Fruit fly (Drosophila melanogaster) whole organism, wandering third instar larva: ENCODE results near the gene Tim17b2.

ENCODE experiments used
- CG9705 ChIP-seq: fragments of 200-800 bp; sonication (Bioruptor generic); optimal IDR thresholded peaks from 2 replicates; lab custom pipeline; 2018; ENCODE audit warnings: missing biosample characterization, mild to moderate bottlenecking, missing genetic modification characterization
- CrebA ChIP-seq: fragments of 200-800 bp; sonication (Bioruptor generic); optimal IDR thresholded peaks from 2 replicates; lab custom pipeline; 2016; ENCODE audit warnings: missing biosample characterization, mild to moderate bottlenecking, missing genetic modification characterization, borderline replicate concordance
- Dfd ChIP-seq: fragments of >200 bp; optimal IDR thresholded peaks from 2 replicates; lab custom pipeline; 2017; ENCODE audit warnings: missing biosample characterization, missing genetic modification characterization
- Dif ChIP-seq: fragments of 200-275, 200-300 bp; sonication (Bioruptor generic); optimal IDR thresholded peaks from 2 replicates; lab custom pipeline; 2018; ENCODE audit warnings: missing biosample characterization, missing genetic modification characterization; ENCODE audit not compliant: partially characterized antibody
- GATAd ChIP-seq: sonication (Bioruptor generic); optimal IDR thresholded peaks from 2 replicates; lab custom pipeline; 2016; ENCODE audit warnings: missing biosample characterization, missing genetic modification characterization
- HLH106 ChIP-seq: fragments of 200-800 bp; optimal IDR thresholded peaks from 3 replicates; lab custom pipeline; 2019; ENCODE audit warnings: missing biosample characterization, mild to moderate bottlenecking, missing genetic modification characterization, moderate library complexity
- Hnf4 ChIP-seq: fragments of 200-800 bp; sonication (Bioruptor generic); optimal IDR thresholded peaks from 2 replicates; lab custom pipeline; 2016; ENCODE audit warnings: missing biosample characterization, mild to moderate bottlenecking, missing genetic modification characterization
- Hr83 ChIP-seq: fragments of 200-300 bp; sonication (Bioruptor generic); optimal IDR thresholded peaks from 2 replicates; lab custom pipeline; 2016; ENCODE audit warnings: missing biosample characterization, mild to moderate bottlenecking, missing genetic modification characterization, moderate library complexity; ENCODE audit not compliant: poor library complexity, severe bottlenecking
- Jra ChIP-seq: sonication (Bioruptor generic); optimal IDR thresholded peaks from 2 replicates; lab custom pipeline; 2016; ENCODE audit warnings: missing biosample characterization, missing genetic modification characterization
- Mio ChIP-seq: sonication (Bioruptor generic); optimal IDR thresholded peaks from 2 replicates; lab custom pipeline; 2016; ENCODE audit warnings: missing biosample characterization, missing genetic modification characterization
- Myc ChIP-seq: fragments of >200 bp; optimal IDR thresholded peaks from 2 replicates; lab custom pipeline; 2017
- N ChIP-seq: fragments of >200 bp; optimal IDR thresholded peaks from 2 replicates; lab custom pipeline; 2018; ENCODE audit warnings: missing biosample characterization, missing external identifiers, missing genetic modification characterization
- OdsH ChIP-seq: fragments of 200-800 bp; sonication (Bioruptor generic); optimal IDR thresholded peaks from 2 replicates; lab custom pipeline; 2016; ENCODE audit warnings: missing biosample characterization, mild to moderate bottlenecking, missing genetic modification characterization
- Sp1 ChIP-seq: fragments of 200-800 bp; sonication (Bioruptor generic); optimal IDR thresholded peaks from 3 replicates; lab custom pipeline; 2019; ENCODE audit warnings: missing biosample characterization, mild to moderate bottlenecking, missing genetic modification characterization, moderate library complexity
- Vsx2 ChIP-seq: fragments of 200-300, 225-300 bp; sonication (Bioruptor generic); optimal IDR thresholded peaks from 2 replicates; lab custom pipeline; 2018; ENCODE audit warnings: missing biosample characterization, missing genetic modification characterization; ENCODE audit not compliant: partially characterized antibody
- brk ChIP-seq: fragments of 200-800 bp; sonication (Bioruptor generic); optimal IDR thresholded peaks from 2 replicates; lab custom pipeline; 2016; ENCODE audit warnings: missing biosample characterization, mild to moderate bottlenecking, missing genetic modification characterization
- dl ChIP-seq, 2 experiments: fragments of 175-275, 200-275 bp in 1 of 2; fragments of 200-275 bp in 1 of 2; sonication (Bioruptor generic); optimal IDR thresholded peaks; lab custom pipeline; 2018; ENCODE audit warnings: mild to moderate bottlenecking in 2 of 2, missing biosample characterization in 2 of 2, missing genetic modification characterization in 2 of 2, moderate library complexity in 2 of 2; ENCODE audit not compliant: partially characterized antibody in 2 of 2, insufficient read depth in 1 of 2
- dmrt93B ChIP-seq: fragments of 200-800 bp; sonication (Bioruptor generic); optimal IDR thresholded peaks from 2 replicates; lab custom pipeline; 2018; ENCODE audit warnings: missing biosample characterization, mild to moderate bottlenecking, missing genetic modification characterization
- ey ChIP-seq: fragments of 200-800 bp; sonication (Bioruptor generic); optimal IDR thresholded peaks from 2 replicates; lab custom pipeline; 2016; ENCODE audit warnings: missing biosample characterization, missing genetic modification characterization
- foxo ChIP-seq, 2 experiments: fragments of 200-800 bp; sonication (Bioruptor generic); optimal IDR thresholded peaks; 2 replicates in 1 of 2; 3 replicates in 1 of 2; lab custom pipeline; 2016 to 2017; ENCODE audit warnings: missing biosample characterization in 2 of 2, missing genetic modification characterization in 2 of 2
- fru ChIP-seq: fragments of 200-800 bp; sonication (Bioruptor generic); optimal IDR thresholded peaks from 3 replicates; lab custom pipeline; 2016; ENCODE audit warnings: missing biosample characterization, mild to moderate bottlenecking, missing genetic modification characterization
- h ChIP-seq: fragments of 200-800 bp; sonication (Bioruptor generic); optimal IDR thresholded peaks from 3 replicates; lab custom pipeline; 2016; ENCODE audit warnings: missing biosample characterization, mild to moderate bottlenecking, missing genetic modification characterization
- jim ChIP-seq: fragments of 175-275, 200-325 bp; sonication (Bioruptor generic); optimal IDR thresholded peaks from 2 replicates; lab custom pipeline; 2016; ENCODE audit warnings: missing biosample characterization, mild to moderate bottlenecking, missing genetic modification characterization
- lola ChIP-seq: fragments of >200 bp; optimal IDR thresholded peaks from 2 replicates; lab custom pipeline; 2017; ENCODE audit warnings: missing biosample characterization, missing genetic modification characterization
- pan ChIP-seq: fragments of >200 bp; optimal IDR thresholded peaks from 2 replicates; lab custom pipeline; 2017
- rgr ChIP-seq: fragments of 200-800 bp; sonication (Bioruptor generic); optimal IDR thresholded peaks from 3 replicates; lab custom pipeline; 2016; ENCODE audit warnings: missing biosample characterization, mild to moderate bottlenecking, missing genetic modification characterization
- sage ChIP-seq: fragments of 200-800 bp; sonication (Bioruptor generic); optimal IDR thresholded peaks from 2 replicates; lab custom pipeline; 2016; ENCODE audit warnings: missing biosample characterization, mild to moderate bottlenecking, missing genetic modification characterization
- usp ChIP-seq: fragments of >200 bp; optimal IDR thresholded peaks from 2 replicates; lab custom pipeline; 2017; ENCODE audit warnings: missing biosample characterization, missing genetic modification characterization
- woc ChIP-seq: sonication (Bioruptor generic); optimal IDR thresholded peaks from 2 replicates; lab custom pipeline; 2016; ENCODE audit warnings: missing biosample characterization, mild to moderate bottlenecking, missing genetic modification characterization

The Tim17b2 gene

dm6 chr2L:15465121-15465520, 19.4 kb upstream of the Tim17b2 start:
- TF ChIP-seq dmrt93B (GFP tag; lab: Kevin White, UChicago) (no peak), CrebA (GFP tag; lab: Kevin White, UChicago) (no peak), ey (GFP tag; lab: Kevin White, UChicago) (peak; percentile 5), h (GFP tag; lab: Kevin White, UChicago) (peak; percentile 13), GATAd (GFP tag; lab: Kevin White, UChicago) (no peak), Myc (no peak), Dif (GFP tag; lab: Kevin White, UChicago) (no peak), lola (GFP tag; lab: Kevin White, UChicago) (no peak), jim (GFP tag; lab: Kevin White, UChicago) (no peak), dl (GFP tag; optimal IDR thresholded peaks at IDR 0.05; lab: Kevin White, UChicago; ENCODE audit: insufficient read depth in 1 of 2, partially characterized antibody in 2 of 2) (no peak), foxo (GFP tag; optimal IDR thresholded peaks at IDR 0.05; lab: Kevin White, UChicago) (peak in 1 of 2 experiments; percentile 19), usp (GFP tag; lab: Kevin White, UChicago) (no peak), woc (no peak)

dm6 chr2L:15465932-15466331, 18.6 kb upstream of the Tim17b2 start:
- TF ChIP-seq lola (GFP tag; lab: Kevin White, UChicago), result no peak
- TF ChIP-seq Mio (GFP tag; lab: Kevin White, UChicago), result no peak
- peak; percentile 36 for TF ChIP-seq rgr (GFP tag; lab: Kevin White, UChicago)
- TF ChIP-seq pan (lab: Kevin White, UChicago), result no peak
- peak; percentile 17 for TF ChIP-seq HLH106
- TF ChIP-seq fru, result peak; percentile 62
- TF ChIP-seq foxo (GFP tag; optimal IDR thresholded peaks at IDR 0.05; lab: Kevin White, UChicago), result peak in 1 of 2 experiments; percentile 56
- peak; percentile 26 for TF ChIP-seq woc
- TF ChIP-seq dmrt93B (GFP tag; lab: Kevin White, UChicago), result no peak
- no peak for TF ChIP-seq N (GFP tag; lab: Kevin White, UChicago)
- TF ChIP-seq Dfd, result no peak
- peak; percentile 36 for TF ChIP-seq h (GFP tag; lab: Kevin White, UChicago)
- TF ChIP-seq Sp1 (GFP tag; lab: Kevin White, UChicago), result peak; percentile 0
- no peak for TF ChIP-seq brk (GFP tag; lab: Kevin White, UChicago)
- peak; percentile 24 for TF ChIP-seq ey (GFP tag; lab: Kevin White, UChicago)
- TF ChIP-seq OdsH (GFP tag; lab: Kevin White, UChicago), result peak; percentile 33
- TF ChIP-seq, all 38 proteins: peak for 9

DNA sequence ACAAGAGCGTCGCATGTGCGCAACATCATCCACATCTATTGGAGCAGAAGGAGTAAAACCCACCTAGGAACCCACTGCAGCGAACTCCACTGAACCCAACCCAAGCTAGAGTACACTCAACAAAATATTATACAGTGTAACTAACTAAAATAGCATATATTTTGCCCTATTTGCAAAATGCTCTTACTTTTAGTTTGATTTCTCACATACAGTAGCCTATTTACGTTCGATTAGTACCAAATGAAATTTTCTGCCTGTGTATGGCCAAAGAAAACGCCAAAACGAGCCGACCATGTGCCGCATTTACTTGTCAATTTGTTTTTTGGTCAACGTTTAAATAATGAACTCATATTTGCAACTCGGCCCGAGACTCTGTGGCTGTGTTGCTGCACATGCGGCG, 15.8 kb upstream of the Tim17b2 start:
- TF ChIP-seq usp (GFP tag; lab: Kevin White, UChicago) (no peak), Jra (GFP tag; lab: Kevin White, UChicago) (no peak), CrebA (GFP tag; lab: Kevin White, UChicago) (no peak), pan (lab: Kevin White, UChicago) (no peak), dl (GFP tag; optimal IDR thresholded peaks at IDR 0.05; lab: Kevin White, UChicago; ENCODE audit: insufficient read depth in 1 of 2, partially characterized antibody in 2 of 2) (no peak), sage (GFP tag; lab: Kevin White, UChicago) (no peak), Hr83 (GFP tag; lab: Kevin White, UChicago) (no peak)

DNA sequence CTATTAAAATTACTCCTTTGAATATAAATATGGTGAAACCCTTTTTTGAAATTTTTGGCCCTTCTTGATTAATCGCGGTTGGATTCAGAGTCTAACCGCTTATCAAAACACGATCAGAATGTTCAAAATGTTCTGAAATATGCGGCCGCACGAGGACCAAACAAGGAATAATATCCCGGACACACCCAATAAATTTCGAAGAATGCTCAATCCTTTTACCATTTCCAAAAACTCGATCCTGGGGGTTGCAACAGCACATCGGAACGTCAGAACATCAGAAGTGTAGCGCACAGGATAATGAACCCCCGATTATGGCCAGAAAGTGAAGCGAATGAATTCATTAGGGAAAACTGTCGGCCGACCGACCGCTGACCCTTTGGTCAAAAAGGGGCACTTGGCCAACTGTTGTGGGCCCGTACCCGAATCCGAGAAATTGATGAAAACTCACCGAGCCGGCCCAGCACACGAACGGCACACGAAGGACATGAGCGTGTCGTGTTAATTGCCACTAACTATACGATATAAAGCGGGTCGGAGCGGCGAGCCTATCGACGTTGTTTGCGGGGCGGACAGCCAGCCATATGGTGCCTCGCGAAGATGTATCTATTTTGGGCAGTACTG, 13.9 kb upstream of the Tim17b2 start:
- TF ChIP-seq Jra (GFP tag; lab: Kevin White, UChicago) (no peak), Mio (GFP tag; lab: Kevin White, UChicago) (no peak), Dfd (no peak)
- TF ChIP-seq, all 38 proteins: peak for 0

- TF ChIP-seq woc, result no peak
- no peak for TF ChIP-seq OdsH (GFP tag; lab: Kevin White, UChicago)
- TF ChIP-seq Sp1 (GFP tag; lab: Kevin White, UChicago), result no peak
- TF ChIP-seq Vsx2 (GFP tag; lab: Kevin White, UChicago), result no peak
- no peak for TF ChIP-seq CrebA (GFP tag; lab: Kevin White, UChicago)
- TF ChIP-seq Hr83 (GFP tag; lab: Kevin White, UChicago), result no peak
- no peak for TF ChIP-seq usp (GFP tag; lab: Kevin White, UChicago)
- no peak for TF ChIP-seq Dfd
- TF ChIP-seq CG9705 (GFP tag; lab: Kevin White, UChicago), result no peak
- TF ChIP-seq rgr (GFP tag; lab: Kevin White, UChicago), result no peak
- TF ChIP-seq Hnf4 (GFP tag; lab: Kevin White, UChicago), result no peak
Observed at dm6 chr2L:15471565-15471964, 13.0 kb upstream of the Tim17b2 start.
